Worm (Caenorhabditis elegans): ENCODE data around the gene rga-4.

ce11 chrV:1362027-1362426 lies 21.0 kb downstream of the rga-4 start:
- TF ChIP-seq ama-1 (optimal IDR thresholded peaks at IDR 0.05), result no peak
- no peak for TF ChIP-seq mdl-1 (tag; optimal IDR thresholded peaks at IDR 0.05)
- TF ChIP-seq unc-39 (tag; optimal IDR thresholded peaks at IDR 0.05), result no peak
- no peak for TF ChIP-seq lin-13 (GFP tag; optimal IDR thresholded peaks at IDR 0.05)
- TF ChIP-seq peb-1 (tag; optimal IDR thresholded peaks at IDR 0.05), result no peak
- no peak for TF ChIP-seq lsy-2 (tag; optimal IDR thresholded peaks at IDR 0.05)
- TF ChIP-seq ceh-82 (tag; optimal IDR thresholded peaks at IDR 0.05), result no peak
- no peak for TF ChIP-seq snpc-4 (tag; optimal IDR thresholded peaks at IDR 0.05)
- no peak for TF ChIP-seq zag-1 (tag; optimal IDR thresholded peaks at IDR 0.05)
- TF ChIP-seq lin-11 (tag; optimal IDR thresholded peaks at IDR 0.05), result no peak
- no peak for TF ChIP-seq nhr-25 (tag; optimal IDR thresholded peaks at IDR 0.05)
- no peak for TF ChIP-seq unc-55 (GFP tag; optimal IDR thresholded peaks at IDR 0.05)
- no peak for TF ChIP-seq sma-3 (GFP tag; optimal IDR thresholded peaks at IDR 0.05)

Data from whole organism, L2 larva.